Fruit fly (Drosophila melanogaster) whole organism, prepupa: ENCODE data around the gene betaNACtes1.
A peak's percentile ranks its signal among the peaks of the same experiment; 100 is the strongest.

Experiments
- Blimp-1 ChIP-seq: fragments of 200-800 bp; sonication (Bioruptor generic); optimal IDR thresholded peaks from 3 replicates; lab custom pipeline; 2017; ENCODE audit warnings: missing biosample characterization, missing genetic modification characterization, mild to moderate bottlenecking, moderate library complexity, missing genetic modification reagents
- CG11902 ChIP-seq: fragments of 200-800 bp; sonication (Bioruptor generic); optimal IDR thresholded peaks from 3 replicates; lab custom pipeline; 2016; ENCODE audit warnings: missing biosample characterization, missing genetic modification characterization
- CG15336 ChIP-seq: fragments of 200-800 bp; sonication (Bioruptor generic); IDR thresholded peaks from 2 replicates; pipeline ENCODE4 v1.3.6; 2022; ENCODE audit warnings: missing biosample characterization, missing genetic modification characterization
- CG31627 ChIP-seq: fragments of 200-800 bp; sonication (Bioruptor generic); optimal IDR thresholded peaks from 3 replicates; lab custom pipeline; 2016; ENCODE audit warnings: missing biosample characterization, missing genetic modification characterization
- CG32006 ChIP-seq: fragments of 200-800 bp; sonication (Bioruptor generic); optimal IDR thresholded peaks from 3 replicates; lab custom pipeline; 2017; ENCODE audit warnings: missing biosample characterization, mild to moderate bottlenecking, missing genetic modification characterization
- CG6792 ChIP-seq: fragments of 200-800 bp; sonication (Bioruptor generic); optimal IDR thresholded peaks from 3 replicates; lab custom pipeline; 2016; ENCODE audit warnings: missing biosample characterization, missing genetic modification characterization
- CG6854 ChIP-seq: fragments of 200-800 bp; sonication (Bioruptor generic); optimal IDR thresholded peaks from 2 replicates; lab custom pipeline; 2017; ENCODE audit warnings: missing biosample characterization, mild to moderate bottlenecking, missing genetic modification characterization
- CG7368 ChIP-seq: fragments of 200-800 bp; sonication (Bioruptor generic); optimal IDR thresholded peaks from 3 replicates; lab custom pipeline; 2016; ENCODE audit warnings: missing biosample characterization, missing genetic modification characterization
- CG8319 ChIP-seq: fragments of 200-800 bp; sonication (Bioruptor generic); optimal IDR thresholded peaks from 3 replicates; lab custom pipeline; 2016; ENCODE audit warnings: missing biosample characterization, missing genetic modification characterization
- CG8632 ChIP-seq: fragments of 200-800 bp; sonication (Bioruptor generic); optimal IDR thresholded peaks from 3 replicates; lab custom pipeline; 2016; ENCODE audit warnings: missing biosample characterization, missing genetic modification characterization
- CG9139 ChIP-seq: fragments of 200-800 bp; sonication (Bioruptor generic); optimal IDR thresholded peaks from 3 replicates; lab custom pipeline; 2017; ENCODE audit warnings: missing biosample characterization, mild to moderate bottlenecking, missing genetic modification characterization
- Eip93F ChIP-seq: fragments of 200-800 bp; sonication (Bioruptor generic); optimal IDR thresholded peaks from 2 replicates; lab custom pipeline; 2016; ENCODE audit warnings: missing biosample characterization, mild to moderate bottlenecking, missing genetic modification characterization
- Hr4 ChIP-seq: fragments of 200-800 bp; sonication (Bioruptor generic); optimal IDR thresholded peaks from 3 replicates; lab custom pipeline; 2016; ENCODE audit warnings: missing biosample characterization, missing genetic modification characterization
- OdsH ChIP-seq: fragments of 200-800 bp; sonication (Bioruptor generic); optimal IDR thresholded peaks from 3 replicates; lab custom pipeline; 2016; ENCODE audit warnings: missing biosample characterization, missing genetic modification characterization
- Sox15 ChIP-seq: fragments of 200-800 bp; sonication (Bioruptor generic); optimal IDR thresholded peaks from 3 replicates; lab custom pipeline; 2016; ENCODE audit warnings: missing biosample characterization, missing genetic modification characterization
- dsx ChIP-seq: fragments of 200-800 bp; optimal IDR thresholded peaks from 3 replicates; lab custom pipeline; 2019; ENCODE audit warnings: missing biosample characterization, mild to moderate bottlenecking, missing genetic modification characterization, moderate library complexity; ENCODE audit not compliant: poor library complexity, severe bottlenecking
- lz ChIP-seq: fragments of 200-800 bp; sonication (Bioruptor generic); optimal IDR thresholded peaks from 3 replicates; lab custom pipeline; 2016; ENCODE audit warnings: missing biosample characterization, missing genetic modification characterization
- ss ChIP-seq, 2 experiments: fragments of 200-800 bp; sonication (Bioruptor generic); optimal IDR thresholded peaks; 2 replicates in 1 of 2; 3 replicates in 1 of 2; lab custom pipeline; 2017 to 2018; ENCODE audit warnings: mild to moderate bottlenecking in 2 of 2, missing biosample characterization in 2 of 2, missing genetic modification characterization in 2 of 2, moderate library complexity in 1 of 2
- svp ChIP-seq: fragments of 200-800 bp; sonication (Bioruptor generic); peaks from one replicate; lab custom pipeline; 2016; ENCODE audit warnings: missing biosample characterization, missing genetic modification characterization
- topi ChIP-seq: fragments of 200-800 bp; sonication (Bioruptor generic); optimal IDR thresholded peaks from 3 replicates; lab custom pipeline; 2016; ENCODE audit warnings: missing biosample characterization, missing genetic modification characterization

The betaNACtes1 gene

dm6 chrX:14122662-14123372 lies 49.6 kb downstream of the betaNACtes1 start (continued):
- TF ChIP-seq CG8632 (GFP tag; lab: Kevin White, UChicago): peak; percentile 5
- peak; percentile 6 for TF ChIP-seq CG6792 (GFP tag; lab: Kevin White, UChicago)
- no peak for TF ChIP-seq lz
- TF ChIP-seq OdsH: peak; percentile 4
- TF ChIP-seq Blimp-1 (GFP tag; lab: Kevin White, UChicago): no peak
- TF ChIP-seq CG31627 (GFP tag; lab: Kevin White, UChicago): no peak
- peak; percentile 4 for TF ChIP-seq dsx (GFP tag; lab: Kevin White, UChicago)
- TF ChIP-seq CG9139 (GFP tag; lab: Kevin White, UChicago): no peak
- no peak for TF ChIP-seq CG8319 (GFP tag; lab: Kevin White, UChicago)
- TF ChIP-seq ss (GFP tag; optimal IDR thresholded peaks at IDR 0.05; lab: Kevin White, UChicago): peak; percentile 26 to 53
- TF ChIP-seq Eip93F: no peak
- TF ChIP-seq CG32006 (GFP tag; lab: Kevin White, UChicago): peak; percentile 30
- TF ChIP-seq CG11902: no peak
- no peak for TF ChIP-seq Sox15 (GFP tag; lab: Kevin White, UChicago)
- no peak for TF ChIP-seq CG7368 (GFP tag; lab: Kevin White, UChicago)
- TF ChIP-seq CG15336 (GFP tag; lab: Robert Waterston, UW): no peak
- no peak for TF ChIP-seq Hr4
- peak; percentile 5 for TF ChIP-seq topi (GFP tag; lab: Kevin White, UChicago)
- peak; percentile 48 for TF ChIP-seq svp (GFP tag; lab: Kevin White, UChicago)
- no peak for TF ChIP-seq CG6854
- TF ChIP-seq, all 60 proteins: peak for 20
